Worm (Caenorhabditis elegans): ENCODE data around the gene F56D2.5.

DNA sequence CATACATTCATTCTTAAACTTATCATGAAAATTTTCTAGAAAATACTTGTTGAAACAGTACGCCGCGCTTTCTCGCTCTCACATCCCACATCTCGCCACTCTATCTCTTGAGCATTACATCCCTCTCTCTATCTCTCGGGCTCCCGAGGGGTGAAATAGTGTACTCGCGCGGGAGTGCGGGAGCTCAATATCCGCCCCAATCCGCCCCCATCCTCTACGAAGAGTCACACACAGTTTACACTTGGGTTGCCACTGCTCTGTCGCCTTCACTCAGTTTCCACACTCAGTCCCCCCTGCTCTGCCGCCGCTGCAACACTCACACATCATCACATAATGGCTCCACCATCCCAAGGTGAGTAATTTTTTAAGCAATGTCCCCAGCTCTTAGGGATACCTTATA lies 16.4 kb downstream of the F56D2.5 start, which contains the start of gene mlc-3:
- TF ChIP-seq zfp-2 (tag; optimal IDR thresholded peaks at IDR 0.05), result no peak
- TF ChIP-seq nhr-28 (tag; optimal IDR thresholded peaks at IDR 0.05), result no peak
- TF ChIP-seq egl-27 (tag; optimal IDR thresholded peaks at IDR 0.05), result no peak

Data from whole organism, L4 larva.